Fruit fly (Drosophila melanogaster): ENCODE data around the gene Mkp.

The Mkp gene

DNA sequence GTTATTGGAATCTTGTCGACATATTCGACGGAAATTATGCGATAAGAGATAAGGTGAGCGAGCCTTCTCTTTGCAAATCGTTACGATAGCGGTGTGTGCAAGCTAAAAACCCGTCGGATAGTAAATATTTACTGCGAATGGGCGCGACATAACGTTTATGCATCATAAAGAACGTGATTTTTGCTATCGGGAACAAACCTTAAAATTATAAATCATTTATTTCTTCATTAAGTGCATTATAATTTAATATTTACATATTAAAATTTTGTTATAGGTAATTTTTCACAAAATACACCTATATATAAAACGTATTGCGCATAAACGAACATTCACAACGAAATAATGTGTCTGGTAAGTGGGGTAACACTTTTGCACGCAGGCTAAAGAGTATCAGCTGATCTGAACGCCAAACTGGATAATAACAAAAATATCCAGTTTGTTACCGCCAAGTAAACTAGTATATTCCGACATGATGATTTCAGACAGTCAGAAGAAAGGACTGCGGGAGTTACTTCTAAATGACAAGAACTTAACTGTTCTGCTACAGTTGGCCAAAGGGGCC is 21.5 kb upstream of the Mkp start, which contains the start of the genes Gk1 and CG13876 (continued):
- TF ChIP-seq fru (optimal IDR thresholded peaks at IDR 0.05) (no peak), mam (GFP tag; optimal IDR thresholded peaks at IDR 0.05) (peak; percentile 47), CG2889 (GFP tag; IDR thresholded peaks at IDR 0.05) (peak; percentile 69), chm (GFP tag; IDR thresholded peaks at IDR 0.05) (peak; percentile 96), cad (GFP tag; optimal IDR thresholded peaks at IDR 0.05) (no peak), gsb (GFP tag; IDR thresholded peaks at IDR 0.05) (peak; percentile 84), Taf1 (GFP tag; IDR thresholded peaks at IDR 0.05) (peak; percentile 86), Doc2 (GFP tag; IDR thresholded peaks at IDR 0.05) (no peak), jing (GFP tag; optimal IDR thresholded peaks at IDR 0.05) (no peak), seq (GFP tag; IDR thresholded peaks at IDR 0.05) (peak; percentile 92), CG2875 (GFP tag; optimal IDR thresholded peaks at IDR 0.05) (peak; percentile 85), CG8089 (GFP tag; optimal IDR thresholded peaks at IDR 0.05) (peak; percentile 3), CG7372 (GFP tag; IDR thresholded peaks at IDR 0.05) (peak; percentile 93), Stat92E (GFP tag; optimal IDR thresholded peaks at IDR 0.05) (peak in 1 of 3 experiments; percentile 70), CG34376 (GFP tag; optimal IDR thresholded peaks at IDR 0.05) (peak; percentile 98), row (GFP tag; IDR thresholded peaks at IDR 0.05) (peak; percentile 96), CG14014 (GFP tag; IDR thresholded peaks at IDR 0.05) (peak; percentile 96), eyg (GFP tag; optimal IDR thresholded peaks at IDR 0.05) (no peak), mld (GFP tag; IDR thresholded peaks at IDR 0.05; ENCODE audit: partially characterized antibody) (no peak), Aef1 (GFP tag; IDR thresholded peaks at IDR 0.05) (peak; percentile 90), jumu (GFP tag; optimal IDR thresholded peaks at IDR 0.05) (no peak), pzg (GFP tag; optimal IDR thresholded peaks at IDR 0.05) (peak; percentile 56), Oaz (GFP tag; IDR thresholded peaks at IDR 0.05) (peak; percentile 91), Optix (GFP tag; IDR thresholded peaks at IDR 0.05) (peak; percentile 72; the same call in 2 of the 3 replicates), dati (GFP tag; IDR thresholded peaks at IDR 0.05) (peak; percentile 57; the same call in 1 of the 2 replicates), Ptx1 (GFP tag; IDR thresholded peaks at IDR 0.05) (peak; percentile 93), CG12942 (GFP tag; optimal IDR thresholded peaks at IDR 0.05) (peak; percentile 91), pho (GFP tag; optimal IDR thresholded peaks at IDR 0.05) (peak; percentile 52), CG10209 (GFP tag; optimal IDR thresholded peaks at IDR 0.05) (peak; percentile 95), maf-S (GFP tag; optimal IDR thresholded peaks at IDR 0.05) (peak; percentile 28), Tbp (GFP tag; optimal IDR thresholded peaks at IDR 0.05) (no peak), CG15073 (GFP tag; optimal IDR thresholded peaks at IDR 0.05) (peak; percentile 19), CG4730 (GFP tag; IDR thresholded peaks at IDR 0.05) (peak; percentile 85), NC2α (GFP tag; optimal IDR thresholded peaks at IDR 0.05) (no peak), D19B (GFP tag; optimal IDR thresholded peaks at IDR 0.05) (peak; percentile 83), Hr3 (GFP tag; optimal IDR thresholded peaks at IDR 0.05) (peak; percentile 85), stc (GFP tag; IDR thresholded peaks at IDR 0.05) (peak; percentile 96), D (optimal IDR thresholded peaks at IDR 0.05) (no peak), D (GFP tag; optimal IDR thresholded peaks at IDR 0.05) (peak; percentile 84), ham (GFP tag; IDR thresholded peaks at IDR 0.05) (peak; percentile 71; the same call in 1 of the 2 replicates), CG17385 (GFP tag; optimal IDR thresholded peaks at IDR 0.05) (peak; percentile 92), CHES-1-like (GFP tag; optimal IDR thresholded peaks at IDR 0.05) (peak; percentile 27), PHDP (tag; optimal IDR thresholded peaks at IDR 0.05) (peak; percentile 99), H15 (GFP tag; IDR thresholded peaks at IDR 0.05) (peak; percentile 87), Rx (GFP tag; IDR thresholded peaks at IDR 0.05) (peak; percentile 86), kay (GFP tag; optimal IDR thresholded peaks at IDR 0.05) (peak; percentile 86), CG6254 (GFP tag; optimal IDR thresholded peaks at IDR 0.05) (peak; percentile 88), CG17361 (GFP tag; IDR thresholded peaks at IDR 0.05) (peak; percentile 96), usp (GFP tag; optimal IDR thresholded peaks at IDR 0.05) (no peak), CG2202 (tag; optimal IDR thresholded peaks at IDR 0.05) (peak; percentile 91), CG3838 (GFP tag; optimal IDR thresholded peaks at IDR 0.05) (peak; percentile 68), CG7839 (tag; optimal IDR thresholded peaks at IDR 0.05) (peak; percentile 97)

Measured in whole organism, embryonic.